Fruit fly (Drosophila melanogaster): ENCODE results near the gene CG10581.

- TF ChIP-seq kay (GFP tag; ENCODE audit: borderline replicate concordance) (no peak), Hr96 (GFP tag; optimal IDR thresholded peaks at IDR 0.05) (no peak), Mnt (GFP tag; optimal IDR thresholded peaks at IDR 0.05) (no peak), CG14711 (tag; optimal IDR thresholded peaks at IDR 0.05) (no peak), pad (GFP tag; optimal IDR thresholded peaks at IDR 0.05) (no peak), cnc (optimal IDR thresholded peaks at IDR 0.05) (no peak), toe (GFP tag; optimal IDR thresholded peaks at IDR 0.05) (peak; percentile 5), Clk (GFP tag; optimal IDR thresholded peaks at IDR 0.05) (no peak), CG5204 (GFP tag; optimal IDR thresholded peaks at IDR 0.05) (peak; percentile 49)
These were observed 46.4 kb upstream of the CG10581 start for dm6 chr3L:21080430-21080829.
